Fruit fly (Drosophila melanogaster): Measurements from ENCODE around the gene CG7394.

The CG7394 gene

dm6 chr3L:11609153-11609809, 47.5 kb downstream of the CG7394 start, which contains the start of gene Duba (continued):
- TF ChIP-seq Pdp1 (GFP tag; optimal IDR thresholded peaks at IDR 0.05), result peak in 1 of 2 experiments; percentile 72
- TF ChIP-seq CG14710 (tag; optimal IDR thresholded peaks at IDR 0.05), result peak; percentile 62
- TF ChIP-seq CG10321 (GFP tag; IDR thresholded peaks at IDR 0.05), result no peak
- 0 out of 3 replicates have a peak, but pooled peaks have one; percentile 28 for TF ChIP-seq Opbp (GFP tag; IDR thresholded peaks at IDR 0.05; ENCODE audit: partially characterized antibody)
- peak; percentile 39 for TF ChIP-seq CG12659 (GFP tag; optimal IDR thresholded peaks at IDR 0.05)
- no peak for TF ChIP-seq CG8388 (GFP tag; optimal IDR thresholded peaks at IDR 0.05)
- TF ChIP-seq exex (tag; optimal IDR thresholded peaks at IDR 0.05), result no peak
- no peak for TF ChIP-seq NK7.1 (GFP tag; optimal IDR thresholded peaks at IDR 0.05)
- no peak for TF ChIP-seq twi (tag; optimal IDR thresholded peaks at IDR 0.05)
- no peak for TF ChIP-seq Sox100B (GFP tag; optimal IDR thresholded peaks at IDR 0.05)
- no peak for TF ChIP-seq zf30C (GFP tag; optimal IDR thresholded peaks at IDR 0.05)
- no peak for TF ChIP-seq sug (tag; optimal IDR thresholded peaks at IDR 0.05)
- no peak for TF ChIP-seq CG6654 (GFP tag; optimal IDR thresholded peaks at IDR 0.05)
- peak; percentile 55 for TF ChIP-seq CG9797 (GFP tag; optimal IDR thresholded peaks at IDR 0.05)
- TF ChIP-seq CG30020 (tag; optimal IDR thresholded peaks at IDR 0.05), result peak; percentile 95
- TF ChIP-seq CG30403 (GFP tag; optimal IDR thresholded peaks at IDR 0.05), result no peak
- peak; percentile 83 for TF ChIP-seq CG11504 (tag; optimal IDR thresholded peaks at IDR 0.05)
- TF ChIP-seq dm (GFP tag; optimal IDR thresholded peaks at IDR 0.05), result no peak
- TF ChIP-seq salm (tag; optimal IDR thresholded peaks at IDR 0.05), result no peak
- no peak for TF ChIP-seq Ravus (GFP tag; IDR thresholded peaks at IDR 0.05)
- peak; percentile 1 for TF ChIP-seq Dp (GFP tag; optimal IDR thresholded peaks at IDR 0.05)
- TF ChIP-seq vnd (GFP tag; IDR thresholded peaks at IDR 0.05; ENCODE audit: partially characterized antibody), result no peak
- TF ChIP-seq YL-1 (GFP tag; optimal IDR thresholded peaks at IDR 0.05), result peak; percentile 8
- peak; percentile 42; the same call in 1 of the 2 replicates for TF ChIP-seq slbo (GFP tag; IDR thresholded peaks at IDR 0.05)
- peak; percentile 29; the same call in 1 of the 2 replicates for TF ChIP-seq Bgb (GFP tag; IDR thresholded peaks at IDR 0.05; ENCODE audit: partially characterized antibody)
- TF ChIP-seq CG2116 (GFP tag; optimal IDR thresholded peaks at IDR 0.05), result peak; percentile 89
- peak; percentile 91 for TF ChIP-seq pfk (GFP tag; optimal IDR thresholded peaks at IDR 0.05)
- TF ChIP-seq danr (GFP tag; IDR thresholded peaks at IDR 0.05), result no peak
- peak; percentile 71 for TF ChIP-seq Med (GFP tag)
- TF ChIP-seq MESR4 (GFP tag; optimal IDR thresholded peaks at IDR 0.05), result peak; percentile 83
- peak; percentile 40 for TF ChIP-seq Myb (GFP tag; optimal IDR thresholded peaks at IDR 0.05)
- TF ChIP-seq pita (GFP tag; optimal IDR thresholded peaks at IDR 0.05), result peak; percentile 63
- peak; percentile 95 for TF ChIP-seq ssp (GFP tag; IDR thresholded peaks at IDR 0.05)
- peak; percentile 51 for TF ChIP-seq CoRest (tag; optimal IDR thresholded peaks at IDR 0.05)
- no peak for TF ChIP-seq oc (tag; optimal IDR thresholded peaks at IDR 0.05)
- no peak for TF ChIP-seq z (GFP tag; IDR thresholded peaks at IDR 0.05)

- TF ChIP-seq CG13296 (GFP tag; optimal IDR thresholded peaks at IDR 0.05), result peak; percentile 6
- TF ChIP-seq toy (GFP tag; IDR thresholded peaks at IDR 0.05), result no peak
- 0 out of 3 replicates have a peak, but pooled peaks have one; percentile 25 for TF ChIP-seq CG11695 (GFP tag; IDR thresholded peaks at IDR 0.05)
- peak; percentile 42 for TF ChIP-seq caup (GFP tag; optimal IDR thresholded peaks at IDR 0.05; ENCODE audit: severe bottlenecking)
- TF ChIP-seq sob (GFP tag; IDR thresholded peaks at IDR 0.05), result 0 out of 2 replicates have a peak, but pooled peaks have one; percentile 35
- TF ChIP-seq CG6854 (GFP tag; optimal IDR thresholded peaks at IDR 0.05), result no peak
- no peak for TF ChIP-seq Ets97D (GFP tag; optimal IDR thresholded peaks at IDR 0.05)
- peak; percentile 21 for TF ChIP-seq Fer1 (GFP tag; optimal IDR thresholded peaks at IDR 0.05)
- TF ChIP-seq zen (tag; optimal IDR thresholded peaks at IDR 0.05), result no peak
- no peak for TF ChIP-seq bab2 (GFP tag; optimal IDR thresholded peaks at IDR 0.05)
- no peak for TF ChIP-seq grau (tag; optimal IDR thresholded peaks at IDR 0.05)
- TF ChIP-seq tup (GFP tag; optimal IDR thresholded peaks at IDR 0.05), result no peak
- TF ChIP-seq CG1792 (GFP tag; optimal IDR thresholded peaks at IDR 0.05), result no peak
- peak; percentile 52 for TF ChIP-seq lab (GFP tag; optimal IDR thresholded peaks at IDR 0.05)
- TF ChIP-seq CG2678 (tag; optimal IDR thresholded peaks at IDR 0.05), result no peak
Measured at dm6 chr3L:11609835-11610234, 48.0 kb downstream of the CG7394 start, which contains the start of gene CG42832. TSS of gene CG42832 (plus strand) at chr3L:11610135.

All from whole organism, embryonic.